Worm (Caenorhabditis elegans) whole organism, L2 larva: ENCODE data around the gene pgp-7.

Experiments used
- elt-1 ChIP-seq: fragments of 150-350 bp; optimal IDR thresholded peaks from 2 replicates; lab custom pipeline; 2014; ENCODE audit warnings: missing biosample characterization, missing genetic modification characterization
- mab-5 ChIP-seq: fragments of 150-350 bp; optimal IDR thresholded peaks from 2 replicates; lab custom pipeline; 2014; ENCODE audit warnings: missing biosample characterization, missing genetic modification characterization
- nhr-25 ChIP-seq: fragments of 150-350 bp; sonication (generic microtip); optimal IDR thresholded peaks from 3 replicates; lab custom pipeline; 2014; ENCODE audit warnings: missing biosample characterization, missing genetic modification characterization

- TF ChIP-seq nhr-25 (tag; lab: Kevin White, UChicago) (no peak), elt-1 (tag; lab: Kevin White, UChicago) (no peak), mab-5 (no peak)
These were observed 25.9 kb downstream of the pgp-7 start for ce11 chrX:10844137-10844536.
